Fruit fly (Drosophila melanogaster): ENCODE data around the gene Nup154.

The Nup154 gene

dm6 chr2L:10989162-10989561 is 15.5 kb upstream of the Nup154 start, which contains the start of gene TTLL4A (continued):
- TF ChIP-seq CG6854 (GFP tag; optimal IDR thresholded peaks at IDR 0.05) (no peak), Stat92E (GFP tag; optimal IDR thresholded peaks at IDR 0.05) (no peak), slp2 (GFP tag; optimal IDR thresholded peaks at IDR 0.05) (no peak), slbo (GFP tag; IDR thresholded peaks at IDR 0.05) (no peak), chn (GFP tag; optimal IDR thresholded peaks at IDR 0.05) (peak; percentile 5), gcm (GFP tag; optimal IDR thresholded peaks at IDR 0.05) (no peak), Deaf1 (tag; optimal IDR thresholded peaks at IDR 0.05) (no peak), CG7556 (GFP tag; optimal IDR thresholded peaks at IDR 0.05) (no peak), CG31441 (GFP tag; IDR thresholded peaks at IDR 0.05) (no peak), org-1 (GFP tag; optimal IDR thresholded peaks at IDR 0.05) (no peak), Gsc (GFP tag; IDR thresholded peaks at IDR 0.05) (no peak), CG17912 (GFP tag; optimal IDR thresholded peaks at IDR 0.05) (no peak), Lpt (GFP tag; optimal IDR thresholded peaks at IDR 0.05) (no peak), CG11398 (GFP tag; optimal IDR thresholded peaks at IDR 0.05) (no peak), CG13296 (GFP tag; optimal IDR thresholded peaks at IDR 0.05) (no peak), gfzf (GFP tag; optimal IDR thresholded peaks at IDR 0.05) (peak; percentile 54), tup (GFP tag; optimal IDR thresholded peaks at IDR 0.05) (no peak), grn (GFP tag; optimal IDR thresholded peaks at IDR 0.05) (no peak), YL-1 (GFP tag; optimal IDR thresholded peaks at IDR 0.05) (peak; percentile 87), Hey (tag; optimal IDR thresholded peaks at IDR 0.05) (no peak), Neu2 (GFP tag; optimal IDR thresholded peaks at IDR 0.05; ENCODE audit: borderline replicate concordance) (no peak), CG7357 (GFP tag; IDR thresholded peaks at IDR 0.05) (no peak), CG1024 (GFP tag; IDR thresholded peaks at IDR 0.05) (no peak), Dref (GFP tag; IDR thresholded peaks at IDR 0.05) (peak; percentile 62), CG1832 (GFP tag; optimal IDR thresholded peaks at IDR 0.05) (no peak), CG15073 (GFP tag; optimal IDR thresholded peaks at IDR 0.05) (no peak), CG10366 (GFP tag; IDR thresholded peaks at IDR 0.05) (no peak), Jarid2 (GFP tag; optimal IDR thresholded peaks at IDR 0.05) (no peak), grau (tag; optimal IDR thresholded peaks at IDR 0.05) (no peak), hb (GFP tag; IDR thresholded peaks at IDR 0.05; ENCODE audit: partially characterized antibody) (peak; percentile 97), ara (GFP tag; IDR thresholded peaks at IDR 0.05) (no peak), exex (tag; optimal IDR thresholded peaks at IDR 0.05) (no peak), Myb (GFP tag; optimal IDR thresholded peaks at IDR 0.05) (peak; percentile 85), CG10979 (tag; optimal IDR thresholded peaks at IDR 0.05) (no peak), crc (GFP tag; optimal IDR thresholded peaks at IDR 0.05) (no peak), gsb-n (tag; optimal IDR thresholded peaks at IDR 0.05) (no peak), en (GFP tag; optimal IDR thresholded peaks at IDR 0.05) (no peak), CG17361 (GFP tag; IDR thresholded peaks at IDR 0.05) (no peak), CG6254 (GFP tag; optimal IDR thresholded peaks at IDR 0.05) (no peak), CG14050 (GFP tag; IDR thresholded peaks at IDR 0.05) (no peak), CG12071 (GFP tag; optimal IDR thresholded peaks at IDR 0.05) (no peak), CG5180 (GFP tag; optimal IDR thresholded peaks at IDR 0.05) (no peak), CG9215 (GFP tag; IDR thresholded peaks at IDR 0.05) (no peak), cad (GFP tag; optimal IDR thresholded peaks at IDR 0.05) (no peak), CG34376 (GFP tag; optimal IDR thresholded peaks at IDR 0.05) (no peak), CG42726 (GFP tag; IDR thresholded peaks at IDR 0.05; ENCODE audit: partially characterized antibody) (peak; percentile 99), Drgx (GFP tag; IDR thresholded peaks at IDR 0.05) (no peak), CG7271 (tag; optimal IDR thresholded peaks at IDR 0.05) (no peak), CG6272 (GFP tag; IDR thresholded peaks at IDR 0.05) (no peak), sna (GFP tag; IDR thresholded peaks at IDR 0.05; ENCODE audit: partially characterized antibody) (peak; percentile 97), Xrp1 (GFP tag; IDR thresholded peaks at IDR 0.05) (no peak), CG13775 (GFP tag; optimal IDR thresholded peaks at IDR 0.05) (no peak)
